Worm (Caenorhabditis elegans) whole organism, mixed stage, embryonic: Measurements from ENCODE around the gene wago-4.

Source experiments
- ces-1 ChIP-seq: fragments of 150-350 bp; optimal IDR thresholded peaks from 2 replicates; lab custom pipeline; 2014; ENCODE audit warnings: missing biosample characterization, missing genetic modification reagents, missing genetic modification characterization
- drap-1 ChIP-seq: fragments of 200-800 bp; sonication (Bioruptor generic); optimal IDR thresholded peaks from 3 replicates; lab custom pipeline; 2018; ENCODE audit warnings: mild to moderate bottlenecking, missing genetic modification characterization, missing compliant biosample characterization
- elt-1 ChIP-seq: sonication (generic microtip); optimal IDR thresholded peaks from 2 replicates; lab custom pipeline; 2017; ENCODE audit warnings: missing genetic modification characterization, mild to moderate bottlenecking, missing compliant biosample characterization, antibody characterized with exemption, moderate library complexity, borderline replicate concordance; ENCODE audit not compliant: insufficient read depth
- lin-13 ChIP-seq: fragments of 150-350 bp; optimal IDR thresholded peaks from 2 replicates; lab custom pipeline; 2014; ENCODE audit warnings: missing biosample characterization, missing genetic modification characterization
- lsy-2 ChIP-seq: fragments of 150-350 bp; optimal IDR thresholded peaks from 2 replicates; lab custom pipeline; 2014; ENCODE audit warnings: missing biosample characterization, missing genetic modification characterization
- mab-5 ChIP-seq: fragments of 150-350 bp; optimal IDR thresholded peaks from 2 replicates; lab custom pipeline; 2014; ENCODE audit warnings: missing biosample characterization, missing genetic modification characterization
- mep-1 ChIP-seq: fragments of 150-350 bp; optimal IDR thresholded peaks from 2 replicates; lab custom pipeline; 2017; ENCODE audit warnings: missing biosample characterization, missing genetic modification reagents, missing genetic modification characterization, inconsistent platforms
- nhr-237 ChIP-seq: fragments of 150-350 bp; optimal IDR thresholded peaks from 2 replicates; lab custom pipeline; 2014; ENCODE audit warnings: missing biosample characterization, missing genetic modification characterization
- nhr-28 ChIP-seq: fragments of 150-350 bp; optimal IDR thresholded peaks from 2 replicates; lab custom pipeline; 2014; ENCODE audit warnings: missing biosample characterization, missing genetic modification characterization
- pha-4 ChIP-seq: fragments of 150-350 bp; optimal IDR thresholded peaks from 2 replicates; lab custom pipeline; 2018; ENCODE audit warnings: missing biosample characterization, missing genetic modification reagents, missing genetic modification characterization
- sem-2 ChIP-seq: fragments of 200-800 bp; sonication (Bioruptor generic); optimal IDR thresholded peaks from 2 replicates; lab custom pipeline; 2018; ENCODE audit warnings: mild to moderate bottlenecking, missing genetic modification characterization, missing compliant biosample characterization
- tbx-8 ChIP-seq: fragments of 200-800 bp; sonication (Bioruptor generic); optimal IDR thresholded peaks from 2 replicates; lab custom pipeline; 2018; ENCODE audit warnings: mild to moderate bottlenecking, missing genetic modification characterization, moderate library complexity, missing compliant biosample characterization
- unc-62 ChIP-seq: fragments of 150-350 bp; optimal IDR thresholded peaks from 2 replicates; lab custom pipeline; 2014; ENCODE audit warnings: missing biosample characterization, missing genetic modification reagents, missing genetic modification characterization
- ztf-11 ChIP-seq: fragments of 150-350 bp; optimal IDR thresholded peaks from 2 replicates; lab custom pipeline; 2014; ENCODE audit warnings: missing biosample characterization, missing genetic modification characterization

- TF ChIP-seq elt-1 (no peak), tbx-8 (GFP tag; lab: Kevin White, UChicago) (no peak), unc-62 (GFP tag; lab: Kevin White, UChicago) (no peak), ztf-11 (tag; lab: Kevin White, UChicago) (no peak), drap-1 (no peak), sem-2 (GFP tag; lab: Kevin White, UChicago) (no peak), mab-5 (tag; lab: Kevin White, UChicago) (no peak), lin-13 (no peak), lsy-2 (no peak), nhr-28 (no peak), pha-4 (tag; lab: Kevin White, UChicago) (no peak), mep-1 (tag; lab: Kevin White, UChicago) (no peak), nhr-237 (tag; lab: Kevin White, UChicago) (no peak), ces-1 (GFP tag; lab: Kevin White, UChicago) (no peak)
These were observed 22.7 kb upstream of the wago-4 start for ce11 chrII:12896666-12897065.
